Fruit fly (Drosophila melanogaster): Measurements from ENCODE around the gene Aven.

Aven gene

dm6 chrX:12667600-12668250 lies 38.3 kb upstream of the Aven start (continued):
- no peak for TF ChIP-seq CG13296 (GFP tag; optimal IDR thresholded peaks at IDR 0.05)
- no peak for TF ChIP-seq exex (tag; optimal IDR thresholded peaks at IDR 0.05)
- TF ChIP-seq stwl (tag; optimal IDR thresholded peaks at IDR 0.05), result peak; percentile 61
- TF ChIP-seq sens-2 (GFP tag; IDR thresholded peaks at IDR 0.05), result no peak
- no peak for TF ChIP-seq inv (GFP tag; IDR thresholded peaks at IDR 0.05; ENCODE audit: partially characterized antibody)
- no peak for TF ChIP-seq CG31388 (GFP tag; optimal IDR thresholded peaks at IDR 0.05)
- no peak for TF ChIP-seq CG17829 (tag; optimal IDR thresholded peaks at IDR 0.05)
- TF ChIP-seq Eip74EF (GFP tag; optimal IDR thresholded peaks at IDR 0.05), result no peak
- TF ChIP-seq fru (optimal IDR thresholded peaks at IDR 0.05), result no peak
- no peak for TF ChIP-seq CG13424 (tag; optimal IDR thresholded peaks at IDR 0.05)
- no peak for TF ChIP-seq sd (tag; optimal IDR thresholded peaks at IDR 0.05)
- no peak for TF ChIP-seq CG11695 (GFP tag; IDR thresholded peaks at IDR 0.05)
- no peak for TF ChIP-seq grau (tag; optimal IDR thresholded peaks at IDR 0.05)
- TF ChIP-seq gsb-n (tag; optimal IDR thresholded peaks at IDR 0.05), result no peak
- no peak for TF ChIP-seq knrl (GFP tag; IDR thresholded peaks at IDR 0.05; ENCODE audit: partially characterized antibody)
- TF ChIP-seq kay (GFP tag; optimal IDR thresholded peaks at IDR 0.05), result no peak
- no peak for TF ChIP-seq gem (tag; optimal IDR thresholded peaks at IDR 0.05)
- no peak for TF ChIP-seq CG4730 (GFP tag; IDR thresholded peaks at IDR 0.05)
- TF ChIP-seq ERR (GFP tag; optimal IDR thresholded peaks at IDR 0.05), result no peak
- TF ChIP-seq Jarid2 (GFP tag; optimal IDR thresholded peaks at IDR 0.05), result no peak
- no peak for TF ChIP-seq CG17802 (tag; optimal IDR thresholded peaks at IDR 0.05)
- TF ChIP-seq Abd-B (GFP tag; optimal IDR thresholded peaks at IDR 0.05), result no peak
- TF ChIP-seq CG4360 (GFP tag; IDR thresholded peaks at IDR 0.05), result 0 out of 2 replicates have a peak, but pooled peaks have one; percentile 24
- TF ChIP-seq CG2199 (GFP tag; IDR thresholded peaks at IDR 0.05), result no peak
- TF ChIP-seq zfh2 (GFP tag; optimal IDR thresholded peaks at IDR 0.05), result no peak
- TF ChIP-seq Elba2 (GFP tag; optimal IDR thresholded peaks at IDR 0.05), result no peak
- TF ChIP-seq lab (GFP tag; optimal IDR thresholded peaks at IDR 0.05), result peak; percentile 2
- TF ChIP-seq CG12104 (GFP tag; optimal IDR thresholded peaks at IDR 0.05), result no peak
- TF ChIP-seq pros (GFP tag; optimal IDR thresholded peaks at IDR 0.05), result peak; percentile 29
- TF ChIP-seq CG10959 (GFP tag; IDR thresholded peaks at IDR 0.05), result no peak
- no peak for TF ChIP-seq CG11085 (GFP tag; IDR thresholded peaks at IDR 0.05)
- no peak for TF ChIP-seq H15 (GFP tag; IDR thresholded peaks at IDR 0.05)
- no peak for TF ChIP-seq PHDP (tag; optimal IDR thresholded peaks at IDR 0.05)
- no peak for TF ChIP-seq NC2α (GFP tag; optimal IDR thresholded peaks at IDR 0.05)
- TF ChIP-seq pfk (GFP tag; optimal IDR thresholded peaks at IDR 0.05), result no peak
- TF ChIP-seq CG7786 (GFP tag; optimal IDR thresholded peaks at IDR 0.05), result no peak
- no peak for TF ChIP-seq wdn (GFP tag; IDR thresholded peaks at IDR 0.05)
- no peak for TF ChIP-seq CG10462 (GFP tag; optimal IDR thresholded peaks at IDR 0.05)
- no peak for TF ChIP-seq corto (GFP tag; optimal IDR thresholded peaks at IDR 0.05)
- TF ChIP-seq fu2 (GFP tag; optimal IDR thresholded peaks at IDR 0.05), result no peak
- TF ChIP-seq CG14965 (GFP tag; optimal IDR thresholded peaks at IDR 0.05; ENCODE audit: borderline replicate concordance), result no peak
- TF ChIP-seq fd3F (GFP tag; optimal IDR thresholded peaks at IDR 0.05), result no peak
- no peak for TF ChIP-seq HLH3B (GFP tag; IDR thresholded peaks at IDR 0.05)
- no peak for TF ChIP-seq NK7.1 (GFP tag; optimal IDR thresholded peaks at IDR 0.05)
- TF ChIP-seq sr (GFP tag; IDR thresholded peaks at IDR 0.05), result no peak
- TF ChIP-seq Trl (optimal IDR thresholded peaks at IDR 0.05), result peak in 1 of 2 experiments; percentile 16
- TF ChIP-seq Trl (GFP tag; optimal IDR thresholded peaks at IDR 0.05), result no peak
- TF ChIP-seq hbn (GFP tag; IDR thresholded peaks at IDR 0.05; ENCODE audit: partially characterized antibody), result no peak
- no peak for TF ChIP-seq TFAM (GFP tag; optimal IDR thresholded peaks at IDR 0.05)
- no peak for TF ChIP-seq B-H2 (GFP tag; optimal IDR thresholded peaks at IDR 0.05)
- no peak for TF ChIP-seq CG11456 (GFP tag; IDR thresholded peaks at IDR 0.05)
